Fruit fly (Drosophila melanogaster) whole organism, embryonic: ENCODE measurements around the gene CG43093.

Experiments
- Antp ChIP-seq: fragments of 200-800 bp; sonication (Bioruptor generic); optimal IDR thresholded peaks from 3 replicates; lab custom pipeline; 2016; ENCODE audit warnings: missing biosample characterization, missing genetic modification characterization
- B-H1 ChIP-seq: fragments of 200-800 bp; sonication (Bioruptor generic); IDR thresholded peaks from 3 replicates; pipeline ENCODE4 v1.3.6; 2022; ENCODE audit warnings: missing biosample characterization, missing genetic modification characterization
- CG14667 ChIP-seq: fragments of 200-800 bp; sonication (Bioruptor generic); IDR thresholded peaks from 2 replicates; pipeline ENCODE4 v1.3.6; 2022; ENCODE audit warnings: missing biosample characterization, missing genetic modification characterization
- CG15479 ChIP-seq: fragments of 200-800 bp; sonication (Bioruptor generic); optimal IDR thresholded peaks from 3 replicates; lab custom pipeline; 2019; ENCODE audit warnings: missing biosample characterization, mild to moderate bottlenecking, missing genetic modification characterization, moderate library complexity
- CG17802 ChIP-seq: fragments of 200-800 bp; sonication (Bioruptor generic); optimal IDR thresholded peaks from 2 replicates; lab custom pipeline; 2018; ENCODE audit warnings: missing biosample characterization, mild to moderate bottlenecking, missing genetic modification characterization, moderate library complexity
- CG17912 ChIP-seq: fragments of 200-800 bp; sonication (Bioruptor generic); optimal IDR thresholded peaks from 2 replicates; lab custom pipeline; 2018; ENCODE audit warnings: missing biosample characterization, mild to moderate bottlenecking, missing genetic modification characterization
- CG18262 ChIP-seq: fragments of 200-800 bp; optimal IDR thresholded peaks from 3 replicates; lab custom pipeline; 2019; ENCODE audit warnings: missing biosample characterization, mild to moderate bottlenecking, missing genetic modification characterization, moderate library complexity
- CG2120 ChIP-seq: fragments of 200-800 bp; sonication (Bioruptor generic); optimal IDR thresholded peaks from 3 replicates; lab custom pipeline; 2016; ENCODE audit warnings: missing biosample characterization, missing genetic modification characterization
- CG31224 ChIP-seq: fragments of 200-800 bp; sonication (Bioruptor generic); IDR thresholded peaks from 2 replicates; pipeline ENCODE4 v1.3.6; 2022; ENCODE audit warnings: missing biosample characterization, missing genetic modification characterization
- CG3163 ChIP-seq: fragments of 200-800 bp; sonication (Bioruptor generic); optimal IDR thresholded peaks from 3 replicates; lab custom pipeline; 2016; ENCODE audit warnings: missing biosample characterization, missing genetic modification characterization
- CG6654 ChIP-seq: fragments of 200-800 bp; sonication (Bioruptor generic); optimal IDR thresholded peaks from 2 replicates; lab custom pipeline; 2017; ENCODE audit warnings: missing biosample characterization, mild to moderate bottlenecking, missing genetic modification characterization
- CG6689 ChIP-seq: fragments of 200-800 bp; sonication (Bioruptor generic); IDR thresholded peaks from 2 replicates; pipeline ENCODE4 v1.3.6; 2022; ENCODE audit warnings: missing biosample characterization, missing genetic modification characterization
- CG6791 ChIP-seq: fragments of 200-800 bp; sonication (Bioruptor generic); IDR thresholded peaks from 3 replicates; pipeline ENCODE4 v1.3.6; 2022; ENCODE audit warnings: missing biosample characterization, missing genetic modification characterization; ENCODE audit not compliant: partially characterized antibody
- CG7556 ChIP-seq: fragments of 200-800 bp; sonication (Bioruptor generic); optimal IDR thresholded peaks from 2 replicates; lab custom pipeline; 2017; ENCODE audit warnings: missing biosample characterization, mild to moderate bottlenecking, missing genetic modification characterization
- CG8924 ChIP-seq: fragments of 200-800 bp; optimal IDR thresholded peaks from 3 replicates; lab custom pipeline; 2019; ENCODE audit warnings: missing biosample characterization, mild to moderate bottlenecking, missing genetic modification characterization, moderate library complexity
- CG9437 ChIP-seq: fragments of 200-800 bp; sonication (Bioruptor generic); optimal IDR thresholded peaks from 2 replicates; lab custom pipeline; 2018; ENCODE audit warnings: missing biosample characterization, mild to moderate bottlenecking, missing genetic modification characterization
- CG9932 ChIP-seq: fragments of 200-800 bp; sonication (Bioruptor generic); IDR thresholded peaks from 2 replicates; pipeline ENCODE4 v1.3.6; 2022; ENCODE audit warnings: missing biosample characterization, missing genetic modification characterization
- CkIIα-i1 ChIP-seq: fragments of 200-800 bp; sonication (Bioruptor generic); IDR thresholded peaks from 2 replicates; pipeline ENCODE4 v1.3.6; 2022; ENCODE audit warnings: missing biosample characterization, missing genetic modification characterization
- Dbx ChIP-seq: fragments of 200-800 bp; sonication (Bioruptor generic); IDR thresholded peaks from 3 replicates; pipeline ENCODE4 v1.3.6; 2022; ENCODE audit warnings: missing biosample characterization, missing genetic modification characterization
- Hr39 ChIP-seq: fragments of >200 bp; optimal IDR thresholded peaks from 2 replicates; lab custom pipeline; 2017
- Lim3 ChIP-seq: fragments of 200-800 bp; sonication (Bioruptor generic); IDR thresholded peaks from 2 replicates; pipeline ENCODE4 v1.3.6; 2022; ENCODE audit warnings: missing biosample characterization, missing genetic modification characterization
- Myb ChIP-seq: fragments of 200-800 bp; sonication (Bioruptor generic); optimal IDR thresholded peaks from 2 replicates; lab custom pipeline; 2016; ENCODE audit warnings: missing biosample characterization, missing genetic modification characterization
- NFAT ChIP-seq: fragments of 200-800 bp; sonication (Bioruptor generic); IDR thresholded peaks from 2 replicates; pipeline ENCODE4 v1.3.6; 2022; ENCODE audit warnings: missing biosample characterization, missing genetic modification characterization
- Taf1 ChIP-seq: fragments of 200-800 bp; sonication (Bioruptor generic); IDR thresholded peaks from 2 replicates; pipeline ENCODE4 v1.3.6; 2022; ENCODE audit warnings: missing biosample characterization, missing genetic modification characterization
- Vsx1 ChIP-seq: fragments of 200-800 bp; sonication (Bioruptor generic); optimal IDR thresholded peaks from 2 replicates; lab custom pipeline; 2017; ENCODE audit warnings: missing biosample characterization, mild to moderate bottlenecking, missing genetic modification characterization, missing genetic modification reagents
- YL-1 ChIP-seq: fragments of 200-800 bp; sonication (Bioruptor generic); optimal IDR thresholded peaks from 3 replicates; lab custom pipeline; 2017; ENCODE audit warnings: missing biosample characterization, mild to moderate bottlenecking, missing genetic modification characterization
- amos ChIP-seq: fragments of 200-800 bp; sonication (Bioruptor generic); IDR thresholded peaks from 2 replicates; pipeline ENCODE4 v1.3.6; 2022; ENCODE audit warnings: missing biosample characterization, missing genetic modification characterization; ENCODE audit not compliant: partially characterized antibody
- btn ChIP-seq: fragments of 200-800 bp; sonication (Bioruptor generic); optimal IDR thresholded peaks from 2 replicates; lab custom pipeline; 2016; ENCODE audit warnings: missing biosample characterization, missing genetic modification characterization
- chinmo ChIP-seq: fragments of 200-800 bp; sonication (Bioruptor generic); IDR thresholded peaks from 4 replicates; pipeline ENCODE4 v1.3.6; 2022; ENCODE audit warnings: missing biosample characterization, missing genetic modification characterization; ENCODE audit not compliant: partially characterized antibody
- dysf ChIP-seq: fragments of 200-800 bp; sonication (Bioruptor generic); IDR thresholded peaks from 3 replicates; pipeline ENCODE4 v1.3.6; 2022; ENCODE audit warnings: missing biosample characterization, missing genetic modification characterization
- en ChIP-seq: fragments of 200-800 bp; sonication (Bioruptor generic); optimal IDR thresholded peaks from 2 replicates; lab custom pipeline; 2016; ENCODE audit warnings: missing biosample characterization, missing genetic modification characterization
- ewg ChIP-seq: fragments of 200-800 bp; sonication (Bioruptor generic); optimal IDR thresholded peaks from 3 replicates; lab custom pipeline; 2017; ENCODE audit warnings: mild to moderate bottlenecking, missing biosample characterization, missing genetic modification reagents, missing genetic modification characterization
- fru ChIP-seq: fragments of >200 bp; optimal IDR thresholded peaks from 2 replicates; lab custom pipeline; 2017
- ftz-f1 ChIP-seq: fragments of 200-800 bp; sonication (Bioruptor generic); optimal IDR thresholded peaks from 2 replicates; lab custom pipeline; 2016; ENCODE audit warnings: missing biosample characterization, missing genetic modification characterization
- gce ChIP-seq: fragments of 200-800 bp; sonication (Bioruptor generic); IDR thresholded peaks from 3 replicates; pipeline ENCODE4 v1.3.6; 2022; ENCODE audit warnings: missing biosample characterization, missing genetic modification characterization
- h ChIP-seq: fragments of >200 bp; optimal IDR thresholded peaks from 2 replicates; lab custom pipeline; 2017
- hbn ChIP-seq: fragments of 200-800 bp; sonication (Bioruptor generic); IDR thresholded peaks from 2 replicates; pipeline ENCODE4 v1.3.6; 2022; ENCODE audit warnings: missing biosample characterization, missing genetic modification characterization; ENCODE audit not compliant: partially characterized antibody
- jigr1 ChIP-seq: fragments of 200-800 bp; sonication (Bioruptor generic); IDR thresholded peaks from 3 replicates; pipeline ENCODE4 v1.3.6; 2022; ENCODE audit warnings: missing biosample characterization, missing genetic modification characterization
- kah ChIP-seq: fragments of 200-800 bp; sonication (Bioruptor generic); optimal IDR thresholded peaks from 2 replicates; lab custom pipeline; 2018; ENCODE audit warnings: missing biosample characterization, mild to moderate bottlenecking, missing genetic modification characterization
- kay ChIP-seq: fragments of 200-800 bp; sonication (Bioruptor generic); optimal IDR thresholded peaks from 2 replicates; lab custom pipeline; 2016; ENCODE audit warnings: missing biosample characterization, missing genetic modification characterization
- lab ChIP-seq: fragments of 200-800 bp; sonication (Bioruptor generic); optimal IDR thresholded peaks from 3 replicates; lab custom pipeline; 2017; ENCODE audit warnings: missing biosample characterization, missing genetic modification characterization, mild to moderate bottlenecking, moderate library complexity, missing genetic modification reagents
- maf-S ChIP-seq: fragments of 200-800 bp; sonication (Bioruptor generic); optimal IDR thresholded peaks from 2 replicates; lab custom pipeline; 2016; ENCODE audit warnings: missing biosample characterization, missing genetic modification characterization
- p53 ChIP-seq: fragments of 200-800 bp; sonication (Bioruptor generic); optimal IDR thresholded peaks from 2 replicates; lab custom pipeline; 2016; ENCODE audit warnings: missing biosample characterization, missing genetic modification characterization
- peb ChIP-seq: fragments of 200-800 bp; sonication (Bioruptor generic); IDR thresholded peaks from 2 replicates; pipeline ENCODE4 v1.3.6; 2022; ENCODE audit warnings: missing biosample characterization, missing genetic modification characterization
- row ChIP-seq: fragments of 200-800 bp; sonication (Bioruptor generic); IDR thresholded peaks from 3 replicates; pipeline ENCODE4 v1.3.6; 2022; ENCODE audit warnings: missing biosample characterization, missing genetic modification characterization
- schlank ChIP-seq: fragments of 200-800 bp; sonication (Bioruptor generic); optimal IDR thresholded peaks from 2 replicates; lab custom pipeline; 2018; ENCODE audit warnings: missing biosample characterization, mild to moderate bottlenecking, missing genetic modification characterization
- shn ChIP-seq: fragments of 200-800 bp; sonication (Bioruptor generic); optimal IDR thresholded peaks from 3 replicates; lab custom pipeline; 2016; ENCODE audit warnings: missing biosample characterization, missing genetic modification characterization
- stwl ChIP-seq: fragments of 200-800 bp; sonication (Bioruptor generic); optimal IDR thresholded peaks from 3 replicates; lab custom pipeline; 2018; ENCODE audit warnings: missing biosample characterization, mild to moderate bottlenecking, missing genetic modification characterization, moderate library complexity
- tin ChIP-seq: fragments of 200-800 bp; sonication (Bioruptor generic); optimal IDR thresholded peaks from 3 replicates; lab custom pipeline; 2016; ENCODE audit warnings: missing biosample characterization, missing genetic modification characterization
- ttk ChIP-seq: fragments of 200-800 bp; sonication (Bioruptor generic); IDR thresholded peaks from 2 replicates; pipeline ENCODE4 v2.1.2; 2022; ENCODE audit warnings: missing biosample characterization, missing genetic modification characterization
- vfl ChIP-seq: fragments of 200-800 bp; sonication (Bioruptor generic); optimal IDR thresholded peaks from 2 replicates; lab custom pipeline; 2016; ENCODE audit warnings: missing biosample characterization, missing genetic modification characterization
- zfh1 ChIP-seq: fragments of 200-800 bp; sonication (Bioruptor generic); IDR thresholded peaks from 3 replicates; pipeline ENCODE4 v1.3.6; 2022; ENCODE audit warnings: missing biosample characterization, missing genetic modification characterization

CG43093 gene

DNA sequence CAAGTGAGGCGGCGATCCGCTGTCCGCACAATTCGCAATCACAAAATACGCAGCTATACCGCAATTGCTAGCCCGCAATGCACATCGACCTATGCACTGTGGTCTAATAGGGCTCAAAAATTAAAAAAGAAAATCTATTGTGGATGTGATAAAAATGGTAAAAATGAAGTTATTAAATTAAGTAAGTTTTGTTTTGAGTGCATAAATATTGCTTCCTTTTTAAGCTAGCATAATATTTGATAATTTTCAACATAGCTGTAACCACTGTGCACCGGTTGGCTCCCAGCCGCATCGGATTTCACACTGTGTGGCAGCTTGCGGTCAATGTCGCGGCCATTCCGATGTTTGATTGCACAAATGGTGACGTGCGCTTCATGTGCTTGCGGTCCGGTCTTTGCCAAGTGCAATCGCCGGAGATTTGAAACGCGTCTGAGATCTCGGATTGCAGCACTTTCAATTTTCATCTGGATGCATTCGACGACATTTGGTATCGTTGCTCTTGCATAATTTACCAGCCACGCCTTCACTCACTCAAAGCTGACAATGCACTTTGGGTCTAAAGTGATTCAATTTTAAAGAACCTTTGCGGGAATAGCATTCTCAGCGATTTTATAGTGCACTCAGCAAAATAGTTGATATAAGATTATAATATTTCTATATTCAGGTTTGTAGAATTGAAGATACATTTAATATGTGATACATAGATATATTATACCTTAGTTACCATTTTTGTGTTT is 46.5 kb upstream of the CG43093 start (continued):
- TF ChIP-seq Vsx1 (no peak), en (GFP tag; lab: Kevin White, UChicago) (no peak), row (0 out of 3 replicates have a peak, but pooled peaks have one; percentile 42), shn (no peak), CG6654 (GFP tag; lab: Kevin White, UChicago) (no peak), schlank (tag; lab: Kevin White, UChicago) (no peak), NFAT (GFP tag; lab: Robert Waterston, UW) (no peak), CG18262 (tag; lab: Kevin White, UChicago) (no peak), CG2120 (GFP tag; lab: Kevin White, UChicago) (no peak), Hr39 (lab: Kevin White, UChicago) (no peak), kay (GFP tag; lab: Kevin White, UChicago) (no peak), YL-1 (GFP tag; lab: Kevin White, UChicago) (no peak), hbn (GFP tag; lab: Robert Waterston, UW) (no peak), Lim3 (no peak), lab (GFP tag; lab: Kevin White, UChicago) (no peak), CG3163 (GFP tag; lab: Kevin White, UChicago) (no peak), CG14667 (GFP tag; lab: Robert Waterston, UW) (no peak; the same call in 1 of the 2 replicates), amos (GFP tag; lab: Robert Waterston, UW) (no peak), p53 (GFP tag; lab: Kevin White, UChicago) (no peak), CG7556 (GFP tag; lab: Kevin White, UChicago) (no peak), h (lab: Kevin White, UChicago) (no peak), zfh1 (peak; percentile 66; the same call in 2 of the 3 replicates), btn (no peak), Dbx (GFP tag; lab: Robert Waterston, UW) (no peak), stwl (tag; lab: Kevin White, UChicago) (no peak), ttk (no peak), maf-S (GFP tag; lab: Kevin White, UChicago) (no peak), Antp (GFP tag; lab: Kevin White, UChicago) (no peak), ewg (GFP tag; lab: Kevin White, UChicago) (no peak), kah (no peak), chinmo (no peak), CG17912 (GFP tag; lab: Kevin White, UChicago) (no peak), CG17802 (tag; lab: Kevin White, UChicago) (no peak), Myb (GFP tag; lab: Kevin White, UChicago) (no peak), CG6791 (GFP tag; lab: Robert Waterston, UW) (no peak), CG9932 (no peak), CG15479 (GFP tag; lab: Kevin White, UChicago) (no peak), ftz-f1 (GFP tag; lab: Kevin White, UChicago) (no peak), gce (GFP tag; lab: Robert Waterston, UW) (no peak), tin (GFP tag; lab: Kevin White, UChicago) (no peak), vfl (GFP tag; lab: Kevin White, UChicago) (no peak), dysf (GFP tag; lab: Robert Waterston, UW) (no peak; the same call in 2 of the 3 replicates), peb (peak; percentile 38; the same call in 1 of the 2 replicates), CkIIα-i1 (GFP tag; lab: Robert Waterston, UW) (no peak), Taf1 (no peak), B-H1 (GFP tag; lab: Robert Waterston, UW) (no peak), CG31224 (GFP tag; lab: Robert Waterston, UW) (no peak), fru (lab: Kevin White, UChicago) (no peak), CG6689 (GFP tag; lab: Robert Waterston, UW) (peak; percentile 54), jigr1 (GFP tag; lab: Robert Waterston, UW) (no peak), CG8924 (tag; lab: Kevin White, UChicago) (no peak), CG9437 (GFP tag; lab: Kevin White, UChicago) (no peak)
